Worm (Caenorhabditis elegans): Measurements from ENCODE around the gene dig-1.

The dig-1 gene

ce11 chrIII:6725489-6725888 lies 20.6 kb upstream of the dig-1 start, which contains the start of gene wdr-4:
TSS of gene wdr-4 (plus strand) at chrIII:6725789.
- TF ChIP-seq elt-2 (tag; optimal IDR thresholded peaks at IDR 0.05), result no peak
- TF ChIP-seq lsy-12 (tag; optimal IDR thresholded peaks at IDR 0.05), result no peak

DNA sequence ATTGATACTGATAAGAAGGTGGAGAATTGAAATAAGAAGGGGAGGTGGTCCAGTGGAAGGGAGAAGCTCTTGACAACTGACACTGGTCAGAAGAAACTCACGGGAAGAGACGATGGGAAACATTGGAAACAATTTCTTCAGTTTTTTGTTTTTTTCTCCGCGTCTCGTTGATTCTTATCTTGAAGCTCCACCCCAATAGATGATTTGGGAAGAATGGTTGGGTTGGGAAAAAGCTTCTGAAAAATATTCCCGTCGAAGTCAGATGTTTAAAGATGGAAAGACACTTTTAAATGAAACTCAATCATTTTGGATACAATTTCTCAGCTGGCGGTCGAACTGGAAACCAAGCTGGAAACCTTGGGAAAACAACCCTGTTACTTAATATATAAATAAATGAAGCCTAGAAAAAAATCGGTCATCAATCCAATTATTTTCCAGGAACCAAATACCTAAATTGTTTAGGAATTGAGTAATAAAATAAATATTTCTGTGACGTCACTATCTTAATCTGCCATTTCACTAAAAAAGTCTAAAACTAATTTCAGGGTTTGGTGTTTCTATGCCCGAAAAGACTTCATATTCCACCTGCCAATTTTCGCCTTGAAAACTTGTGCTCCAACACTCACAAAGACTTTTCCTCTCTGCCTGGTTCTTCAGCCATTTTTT lies 15.8 kb upstream of the dig-1 start, which contains the start of the genes Y102E9.5 and odr-4:
Y102E9.5 (minus strand) TSS at position 101 of the 666 bp plus-strand sequence.
odr-4 (plus strand) TSS at position 616 of the 666 bp plus-strand sequence.
- no peak for TF ChIP-seq unc-62 (GFP tag; optimal IDR thresholded peaks at IDR 0.05)
- TF ChIP-seq nhr-77 (tag; optimal IDR thresholded peaks at IDR 0.05), result no peak
- no peak for TF ChIP-seq R02D3.7 (tag; optimal IDR thresholded peaks at IDR 0.05)
- no peak for TF ChIP-seq lin-15B (tag; optimal IDR thresholded peaks at IDR 0.05)
- TF ChIP-seq fos-1 (tag; optimal IDR thresholded peaks at IDR 0.05), result no peak
- TF ChIP-seq nhr-76 (tag; optimal IDR thresholded peaks at IDR 0.05), result no peak
- TF ChIP-seq lsy-12 (tag; optimal IDR thresholded peaks at IDR 0.05), result no peak
- no peak for TF ChIP-seq nhr-28 (tag; optimal IDR thresholded peaks at IDR 0.05)

DNA sequence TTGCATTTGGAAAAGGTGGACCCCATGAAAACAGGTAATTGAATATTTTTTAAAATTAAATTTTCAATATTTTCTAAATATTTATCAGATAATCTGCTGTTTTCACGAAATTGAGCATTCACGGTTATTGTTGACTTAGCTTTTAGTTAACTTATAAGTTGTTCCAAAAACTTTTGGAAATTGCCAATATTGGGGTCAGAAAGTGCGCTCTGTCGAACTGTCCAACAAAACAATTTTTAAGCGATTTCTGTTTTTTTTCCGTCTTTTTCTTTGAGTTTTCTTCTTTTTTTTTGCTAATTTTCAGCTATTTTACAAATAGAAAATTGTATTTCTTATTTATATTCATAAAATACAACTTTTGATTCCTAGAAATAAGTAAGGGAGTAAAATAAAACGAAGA lies 14.8 kb upstream of the dig-1 start:
- TF ChIP-seq tbx-2 (tag; optimal IDR thresholded peaks at IDR 0.05) (no peak), nhr-76 (tag; optimal IDR thresholded peaks at IDR 0.05) (no peak), sea-2 (GFP tag; optimal IDR thresholded peaks at IDR 0.05) (no peak), unc-62 (GFP tag; optimal IDR thresholded peaks at IDR 0.05) (no peak), ceh-28 (tag; optimal IDR thresholded peaks at IDR 0.05) (no peak), hmg-11 (tag; optimal IDR thresholded peaks at IDR 0.05) (no peak), lin-15B (tag; optimal IDR thresholded peaks at IDR 0.05) (no peak), ZK546.5 (tag; optimal IDR thresholded peaks at IDR 0.05) (no peak), nhr-77 (tag; optimal IDR thresholded peaks at IDR 0.05) (no peak), skn-1 (tag; optimal IDR thresholded peaks at IDR 0.05) (no peak), ama-1 (optimal IDR thresholded peaks at IDR 0.05) (no peak), nhr-12 (tag; optimal IDR thresholded peaks at IDR 0.05) (no peak), ceh-9 (tag; optimal IDR thresholded peaks at IDR 0.05) (no peak)

DNA sequence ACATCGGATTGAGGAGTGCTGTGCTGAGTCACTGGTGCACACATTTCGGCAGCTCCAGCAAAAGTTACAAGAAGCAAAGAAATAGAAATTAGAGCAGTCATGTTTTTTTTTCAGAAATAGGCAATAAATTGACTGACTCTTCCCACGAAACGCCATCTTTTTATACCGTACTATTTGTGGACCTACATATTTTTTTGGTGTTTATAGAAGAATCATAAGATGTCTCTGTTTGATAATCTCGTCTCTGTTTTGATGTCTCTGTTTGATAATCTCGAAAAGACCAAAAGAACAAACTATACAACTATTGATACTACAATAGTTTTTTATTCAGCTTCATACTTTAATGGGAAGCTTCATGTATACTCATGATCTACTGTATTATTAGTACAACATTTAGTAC lies 11.7 kb upstream of the dig-1 start, which contains the start of gene Y102E9.3:
Y102E9.3 (minus strand) TSS at position 101 of the 400 bp plus-strand sequence.
- no peak for TF ChIP-seq lin-15B (tag; optimal IDR thresholded peaks at IDR 0.05)
- no peak for TF ChIP-seq eor-1 (tag; optimal IDR thresholded peaks at IDR 0.05)
- TF ChIP-seq mdl-1 (tag; optimal IDR thresholded peaks at IDR 0.05), result no peak
- TF ChIP-seq nhr-25 (tag; optimal IDR thresholded peaks at IDR 0.05), result no peak

- no peak for TF ChIP-seq zag-1 (tag; optimal IDR thresholded peaks at IDR 0.05)
- no peak for TF ChIP-seq ztf-11 (tag; optimal IDR thresholded peaks at IDR 0.05)
- no peak for TF ChIP-seq ceh-82 (tag; optimal IDR thresholded peaks at IDR 0.05)
- no peak for TF ChIP-seq fkh-2 (tag; optimal IDR thresholded peaks at IDR 0.05)
Observed at ce11 chrIII:6736566-6736965, 9.5 kb upstream of the dig-1 start, which contains the start of gene Y102E9.6. TSS of gene Y102E9.6 (minus strand) at chrIII:6736666.

DNA sequence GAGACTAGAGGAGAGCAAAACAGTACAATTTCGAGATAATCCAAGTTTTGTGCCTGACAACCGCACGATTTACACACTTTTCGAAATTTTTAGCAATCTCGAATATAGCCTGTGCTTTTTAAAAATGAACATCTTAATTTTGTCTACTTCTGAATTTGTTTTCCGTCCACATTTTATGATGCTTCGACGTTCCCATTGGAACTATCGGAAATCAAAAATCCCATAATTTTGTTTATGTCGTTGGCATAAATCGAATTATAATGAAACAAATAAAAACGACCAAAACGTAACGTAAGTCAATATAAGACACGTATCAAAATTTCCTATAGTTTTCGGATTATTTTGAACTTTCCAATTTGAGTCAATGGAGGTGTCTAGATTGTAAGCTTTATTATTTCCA lies 9.1 kb upstream of the dig-1 start, which contains the start of gene K07E12.2:
K07E12.2 (plus strand) TSS at position 301 of the 400 bp plus-strand sequence.
- TF ChIP-seq snpc-4 (tag; optimal IDR thresholded peaks at IDR 0.05) (no peak), fkh-10 (GFP tag; optimal IDR thresholded peaks at IDR 0.05) (no peak), nhr-43 (tag; optimal IDR thresholded peaks at IDR 0.05; ENCODE audit: poor library complexity, severe bottlenecking) (no peak)

DNA sequence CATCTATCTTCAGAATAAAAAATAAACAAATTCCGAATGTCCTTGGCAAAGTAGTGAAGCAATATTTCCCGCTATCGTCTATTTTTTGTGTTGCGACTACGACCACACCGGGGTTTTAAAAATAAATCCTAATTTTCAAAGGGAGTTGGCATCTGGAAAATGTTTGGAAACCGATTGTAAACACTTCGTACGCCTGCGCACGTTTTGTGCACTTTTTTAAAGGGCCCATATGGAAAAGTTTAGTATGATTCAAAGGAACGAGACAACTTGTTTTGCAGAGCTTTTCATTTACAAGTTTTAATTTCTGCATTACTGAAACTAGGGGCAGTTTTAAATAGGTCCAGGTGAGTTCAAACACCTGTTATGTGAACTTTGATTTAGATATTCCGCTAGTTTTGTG lies 6.0 kb upstream of the dig-1 start:
- TF ChIP-seq mml-1 (tag; optimal IDR thresholded peaks at IDR 0.05) (no peak), aly-2 (tag; optimal IDR thresholded peaks at IDR 0.05) (no peak), nfya-1 (tag; optimal IDR thresholded peaks at IDR 0.05; ENCODE audit: insufficient read depth) (no peak), mdl-1 (tag; optimal IDR thresholded peaks at IDR 0.05) (no peak)
